Fruit fly (Drosophila melanogaster): ENCODE measurements around the gene Atxn7.

The Atxn7 gene

dm6 chr2L:2373818-2374746, 1.6 kb upstream of the Atxn7 start, which contains the start of the genes CG3609 and CG15390 (continued):
- TF ChIP-seq sna (GFP tag; IDR thresholded peaks at IDR 0.05; ENCODE audit: partially characterized antibody) (no peak), CG3163 (GFP tag; optimal IDR thresholded peaks at IDR 0.05) (peak; percentile 81), zfh2 (GFP tag; optimal IDR thresholded peaks at IDR 0.05) (peak; percentile 94), cas (GFP tag; IDR thresholded peaks at IDR 0.05) (peak; percentile 47; the same call in 1 of the 2 replicates), CG8924 (tag; optimal IDR thresholded peaks at IDR 0.05) (peak; percentile 86), Hey (tag; optimal IDR thresholded peaks at IDR 0.05) (peak; percentile 57), Dip2 (GFP tag; IDR thresholded peaks at IDR 0.05) (no peak), Elba2 (GFP tag; optimal IDR thresholded peaks at IDR 0.05) (no peak), da (GFP tag; optimal IDR thresholded peaks at IDR 0.05) (peak; percentile 44), vfl (GFP tag; optimal IDR thresholded peaks at IDR 0.05) (peak; percentile 91), tup (GFP tag; optimal IDR thresholded peaks at IDR 0.05) (peak; percentile 63), Sox102F (GFP tag; optimal IDR thresholded peaks at IDR 0.05) (peak; percentile 81), Bdp1 (GFP tag; optimal IDR thresholded peaks at IDR 0.05) (peak; percentile 51), HmgZ (tag; optimal IDR thresholded peaks at IDR 0.05) (peak; percentile 87), Blimp-1 (GFP tag; optimal IDR thresholded peaks at IDR 0.05) (peak; percentile 60), chinmo (GFP tag; IDR thresholded peaks at IDR 0.05; ENCODE audit: partially characterized antibody) (0 out of 4 replicates have a peak, but pooled peaks have one; percentile 54), ranshi (GFP tag; IDR thresholded peaks at IDR 0.05) (peak; percentile 82), CG14860 (GFP tag; IDR thresholded peaks at IDR 0.05; ENCODE audit: partially characterized antibody) (no peak), mirr (GFP tag; optimal IDR thresholded peaks at IDR 0.05) (peak; percentile 92), lab (GFP tag; optimal IDR thresholded peaks at IDR 0.05) (peak; percentile 80), BEAF-32 (GFP tag; optimal IDR thresholded peaks at IDR 0.05) (peak; percentile 40), br (optimal IDR thresholded peaks at IDR 0.05) (no peak), CG9437 (GFP tag; optimal IDR thresholded peaks at IDR 0.05) (peak; percentile 56), CG12236 (GFP tag; optimal IDR thresholded peaks at IDR 0.05) (peak; percentile 62), Lim3 (GFP tag; IDR thresholded peaks at IDR 0.05) (no peak), croc (GFP tag; conservative IDR thresholded peaks at IDR 0.05) (no peak), CG33213 (GFP tag; optimal IDR thresholded peaks at IDR 0.05) (peak; percentile 91), CG31441 (GFP tag; IDR thresholded peaks at IDR 0.05) (peak; percentile 69), CG17328 (GFP tag; IDR thresholded peaks at IDR 0.05) (peak; percentile 82), nom (GFP tag; optimal IDR thresholded peaks at IDR 0.05) (peak; percentile 83), Hand (GFP tag; optimal IDR thresholded peaks at IDR 0.05) (peak; percentile 67), oc (tag; optimal IDR thresholded peaks at IDR 0.05) (peak; percentile 58), NC2α (GFP tag; optimal IDR thresholded peaks at IDR 0.05) (peak; percentile 51), Optix (GFP tag; IDR thresholded peaks at IDR 0.05) (peak; percentile 64; the same call in 2 of the 3 replicates), lola (GFP tag; optimal IDR thresholded peaks at IDR 0.05) (peak in 1 of 3 experiments; percentile 46), Mrtf (GFP tag; IDR thresholded peaks at IDR 0.05) (peak; percentile 82; the same call in 2 of the 3 replicates), Antp (GFP tag; optimal IDR thresholded peaks at IDR 0.05) (peak; percentile 94), wdn (GFP tag; IDR thresholded peaks at IDR 0.05) (peak; percentile 69), gce (GFP tag; IDR thresholded peaks at IDR 0.05) (peak; percentile 44; the same call in 1 of the 3 replicates), ham (GFP tag; IDR thresholded peaks at IDR 0.05) (no peak; the same call in 1 of the 2 replicates), knrl (GFP tag; IDR thresholded peaks at IDR 0.05; ENCODE audit: partially characterized antibody) (no peak; the same call in 2 of the 3 replicates), CG11504 (tag; optimal IDR thresholded peaks at IDR 0.05) (peak; percentile 69), sisA (GFP tag; IDR thresholded peaks at IDR 0.05) (peak; percentile 76), lilli (GFP tag; optimal IDR thresholded peaks at IDR 0.05) (peak; percentile 96), Atf3 (GFP tag; optimal IDR thresholded peaks at IDR 0.05) (peak; percentile 81), CG18262 (tag; optimal IDR thresholded peaks at IDR 0.05) (peak; percentile 61), ato (GFP tag; IDR thresholded peaks at IDR 0.05; ENCODE audit: partially characterized antibody) (no peak), CG3407 (GFP tag; optimal IDR thresholded peaks at IDR 0.05) (peak; percentile 41)

Data from whole organism, embryonic.